Fruit fly (Drosophila melanogaster) whole organism, prepupa: ENCODE results near the gene CG14740.

ENCODE experiments used
- CG16779 ChIP-seq: fragments of 200-800 bp; sonication (Bioruptor generic); optimal IDR thresholded peaks from 3 replicates; lab custom pipeline; 2017; ENCODE audit warnings: missing biosample characterization, mild to moderate bottlenecking, missing genetic modification characterization
- CG3919 ChIP-seq: fragments of 200-800 bp; sonication (Bioruptor generic); optimal IDR thresholded peaks from 3 replicates; lab custom pipeline; 2016; ENCODE audit warnings: missing biosample characterization, missing genetic modification characterization
- CG7368 ChIP-seq: fragments of 200-800 bp; sonication (Bioruptor generic); optimal IDR thresholded peaks from 3 replicates; lab custom pipeline; 2016; ENCODE audit warnings: missing biosample characterization, missing genetic modification characterization
- CG8119 ChIP-seq: fragments of 200-800 bp; sonication (Bioruptor generic); IDR thresholded peaks from 3 replicates; pipeline ENCODE4 v1.3.6; 2022; ENCODE audit warnings: missing biosample characterization, missing genetic modification characterization
- Eip78C ChIP-seq: fragments of 200-800 bp; sonication (Bioruptor generic); peaks from one replicate; lab custom pipeline; 2016; ENCODE audit warnings: missing biosample characterization, missing genetic modification characterization
- Ets96B ChIP-seq: fragments of 200-800 bp; optimal IDR thresholded peaks from 2 replicates; lab custom pipeline; 2019; ENCODE audit warnings: missing biosample characterization, mild to moderate bottlenecking, missing genetic modification characterization, moderate library complexity
- Lpt ChIP-seq: fragments of 200-800 bp; sonication (Bioruptor generic); optimal IDR thresholded peaks from 3 replicates; lab custom pipeline; 2016; ENCODE audit warnings: missing biosample characterization, missing genetic modification characterization
- fd85E ChIP-seq: fragments of 200-800 bp; sonication (Bioruptor generic); optimal IDR thresholded peaks from 3 replicates; lab custom pipeline; 2016; ENCODE audit warnings: missing biosample characterization, missing genetic modification characterization
- lz ChIP-seq: fragments of 200-800 bp; sonication (Bioruptor generic); optimal IDR thresholded peaks from 3 replicates; lab custom pipeline; 2016; ENCODE audit warnings: missing biosample characterization, missing genetic modification characterization
- ss ChIP-seq, 2 experiments: fragments of 200-800 bp; sonication (Bioruptor generic); optimal IDR thresholded peaks; 2 replicates in 1 of 2; 3 replicates in 1 of 2; lab custom pipeline; 2017 to 2018; ENCODE audit warnings: mild to moderate bottlenecking in 2 of 2, missing biosample characterization in 2 of 2, missing genetic modification characterization in 2 of 2, moderate library complexity in 1 of 2

DNA sequence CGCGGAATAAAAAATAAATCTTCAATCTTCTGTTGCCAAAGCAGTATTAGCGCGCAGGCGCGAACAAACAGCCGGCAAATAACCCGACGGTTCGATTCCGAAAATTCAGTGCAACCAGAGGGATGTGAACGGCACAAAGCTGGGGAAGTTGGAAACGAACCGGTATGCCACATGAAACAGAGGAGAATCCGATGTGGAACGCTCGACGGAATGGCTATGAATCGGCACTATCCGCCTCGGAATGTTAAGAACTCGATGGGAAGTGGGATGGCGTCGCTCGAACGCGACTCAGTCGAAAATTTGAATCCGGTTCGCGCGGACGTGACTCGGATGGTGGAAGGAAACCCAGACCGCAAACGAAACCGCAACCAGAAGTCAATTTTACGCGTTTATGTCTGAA, 31.8 kb upstream of the CG14740 start, which contains the start of gene dpr17:
- TF ChIP-seq Ets96B (no peak), CG3919 (GFP tag; lab: Kevin White, UChicago) (no peak), CG8119 (GFP tag; lab: Robert Waterston, UW) (no peak), lz (GFP tag; lab: Kevin White, UChicago) (no peak), ss (GFP tag; optimal IDR thresholded peaks at IDR 0.05; lab: Kevin White, UChicago) (no peak), fd85E (no peak), CG7368 (GFP tag; lab: Kevin White, UChicago) (no peak), CG16779 (no peak), Lpt (GFP tag; lab: Kevin White, UChicago) (no peak), Eip78C (no peak)
